Fruit fly (Drosophila melanogaster): Measurements from ENCODE around the gene yata.

yata gene

DNA sequence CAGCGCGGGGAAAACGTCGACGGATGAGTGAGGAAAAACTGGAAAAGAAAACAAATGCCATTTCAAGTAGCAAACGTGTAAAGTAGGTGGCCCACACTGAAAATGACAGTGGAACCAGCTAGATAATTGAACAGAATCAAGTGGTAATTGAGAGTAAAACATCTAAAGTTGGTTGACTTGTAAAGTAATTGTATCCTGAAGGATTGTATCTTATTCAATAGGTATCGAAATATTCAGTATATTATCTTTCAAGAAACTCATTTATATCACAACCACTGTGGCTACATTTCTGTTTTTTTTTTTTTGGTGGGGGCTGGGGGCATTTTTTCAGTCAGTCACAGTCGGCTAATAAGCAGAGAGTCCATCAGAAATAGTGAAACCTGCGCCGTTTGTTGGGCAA lies 49.8 kb upstream of the yata start (continued):
- TF ChIP-seq CG32772 (GFP tag; IDR thresholded peaks at IDR 0.05) (peak; percentile 70), CG12299 (tag; optimal IDR thresholded peaks at IDR 0.05) (no peak), eve (GFP tag; optimal IDR thresholded peaks at IDR 0.05) (no peak), Eip74EF (GFP tag; optimal IDR thresholded peaks at IDR 0.05) (peak in 1 of 2 experiments; percentile 13), CG14441 (GFP tag; IDR thresholded peaks at IDR 0.05) (peak; percentile 55), bab2 (GFP tag; optimal IDR thresholded peaks at IDR 0.05) (peak; percentile 37), Ets97D (GFP tag; optimal IDR thresholded peaks at IDR 0.05) (no peak), fd3F (GFP tag; optimal IDR thresholded peaks at IDR 0.05) (no peak), vfl (GFP tag; optimal IDR thresholded peaks at IDR 0.05) (no peak), CG4854 (GFP tag; optimal IDR thresholded peaks at IDR 0.05) (no peak), pzg (GFP tag; optimal IDR thresholded peaks at IDR 0.05) (no peak), Mes4 (GFP tag; optimal IDR thresholded peaks at IDR 0.05) (no peak), h (optimal IDR thresholded peaks at IDR 0.05) (no peak), Nf-YB (GFP tag; optimal IDR thresholded peaks at IDR 0.05) (no peak), Elba2 (GFP tag; optimal IDR thresholded peaks at IDR 0.05) (no peak), B-H1 (GFP tag; IDR thresholded peaks at IDR 0.05) (no peak), Opbp (GFP tag; IDR thresholded peaks at IDR 0.05; ENCODE audit: partially characterized antibody) (no peak), pho (GFP tag; optimal IDR thresholded peaks at IDR 0.05) (no peak), slbo (GFP tag; IDR thresholded peaks at IDR 0.05) (peak; percentile 15; the same call in 1 of the 2 replicates), Sry-δ (GFP tag; optimal IDR thresholded peaks at IDR 0.05) (no peak), Dp (GFP tag; optimal IDR thresholded peaks at IDR 0.05) (no peak), pita (GFP tag; optimal IDR thresholded peaks at IDR 0.05) (no peak), Adf1 (GFP tag; IDR thresholded peaks at IDR 0.05) (no peak), stwl (tag; optimal IDR thresholded peaks at IDR 0.05) (no peak), tll (GFP tag; optimal IDR thresholded peaks at IDR 0.05) (no peak), btn (GFP tag; optimal IDR thresholded peaks at IDR 0.05) (no peak), CG12744 (GFP tag; optimal IDR thresholded peaks at IDR 0.05) (no peak), CG34376 (GFP tag; optimal IDR thresholded peaks at IDR 0.05) (no peak), pfk (GFP tag; optimal IDR thresholded peaks at IDR 0.05) (no peak), Sox100B (GFP tag; optimal IDR thresholded peaks at IDR 0.05) (no peak), Ptx1 (GFP tag; IDR thresholded peaks at IDR 0.05) (peak; percentile 72), caup (GFP tag; optimal IDR thresholded peaks at IDR 0.05; ENCODE audit: severe bottlenecking) (no peak), CG42726 (GFP tag; IDR thresholded peaks at IDR 0.05; ENCODE audit: partially characterized antibody) (no peak), nmo (GFP tag; optimal IDR thresholded peaks at IDR 0.05) (peak; percentile 69), CG33557 (GFP tag; optimal IDR thresholded peaks at IDR 0.05) (no peak), Med (GFP tag) (peak; percentile 78), CHES-1-like (GFP tag; optimal IDR thresholded peaks at IDR 0.05) (no peak), C15 (GFP tag; IDR thresholded peaks at IDR 0.05) (no peak), CG5180 (GFP tag; optimal IDR thresholded peaks at IDR 0.05) (no peak), HmgD (GFP tag; optimal IDR thresholded peaks at IDR 0.05) (no peak), dati (GFP tag; IDR thresholded peaks at IDR 0.05) (no peak), CG14860 (GFP tag; IDR thresholded peaks at IDR 0.05; ENCODE audit: partially characterized antibody) (no peak), sim (GFP tag; IDR thresholded peaks at IDR 0.05) (peak; percentile 58; the same call in 1 of the 2 replicates), CG6254 (GFP tag; optimal IDR thresholded peaks at IDR 0.05) (no peak), insv (GFP tag; optimal IDR thresholded peaks at IDR 0.05) (no peak), chinmo (GFP tag; IDR thresholded peaks at IDR 0.05; ENCODE audit: partially characterized antibody) (no peak), onecut (GFP tag; IDR thresholded peaks at IDR 0.05) (no peak), CG31441 (GFP tag; IDR thresholded peaks at IDR 0.05) (peak; percentile 66), CG30020 (tag; optimal IDR thresholded peaks at IDR 0.05) (no peak), H2.0 (GFP tag; IDR thresholded peaks at IDR 0.05) (no peak), dmrt99B (tag; optimal IDR thresholded peaks at IDR 0.05) (peak; percentile 62)

Measured in whole organism, embryonic.